Fruit fly (Drosophila melanogaster) Kc167 (cell line): ENCODE results near the gene Cpr67Fb.

Source experiments
- Sin3A ChIP-seq: fragments of >200 bp; optimal IDR thresholded peaks from 2 replicates; lab custom pipeline; 2018; ENCODE audit warnings: missing external identifiers
- psq ChIP-seq: fragments of >200 bp; optimal IDR thresholded peaks from 2 replicates; lab custom pipeline; 2017; ENCODE audit warnings: missing external identifiers

DNA sequence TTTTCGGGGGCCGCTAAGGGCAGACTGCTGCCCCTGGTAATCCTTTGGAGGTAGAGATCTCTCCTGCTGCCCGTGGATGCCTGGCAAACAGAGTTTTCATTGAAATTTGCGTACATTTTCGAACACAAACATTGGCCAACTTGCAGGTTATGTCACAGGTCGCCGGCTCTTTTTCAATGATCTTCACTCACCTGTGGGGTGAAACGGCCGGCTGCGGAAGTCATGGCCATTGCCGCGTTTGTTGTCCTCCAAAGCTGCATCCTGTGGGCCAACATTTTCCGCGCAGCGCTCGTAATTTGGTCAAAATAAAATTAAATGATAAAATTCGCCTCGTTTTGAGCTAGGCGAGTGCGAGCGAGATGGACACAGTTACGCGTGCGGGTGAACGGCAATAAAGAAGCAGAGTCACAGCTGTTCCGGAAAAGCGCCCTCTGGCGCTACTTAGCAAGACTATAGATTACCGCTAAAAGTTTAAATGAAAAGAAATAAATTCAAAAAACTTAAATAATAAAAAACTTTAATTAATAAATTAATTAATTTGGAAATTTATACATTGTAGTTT is 8.2 kb upstream of the Cpr67Fb start:
- no peak for TF ChIP-seq Sin3A
- TF ChIP-seq psq (lab: Kevin White, UChicago), result no peak
